Worm (Caenorhabditis elegans) whole organism, young adult: ENCODE measurements around the gene irld-6.
A peak's percentile ranks its signal among the peaks of the same experiment; 100 is the strongest.

Experiments
- B0019.2 ChIP-seq: fragments of 200-800 bp; sonication (Bioruptor generic); conservative IDR thresholded peaks from 2 replicates; pipeline ENCODE4 v1.3.6; 2022; ENCODE audit warnings: missing genetic modification reagents, missing genetic modification characterization, missing compliant biosample characterization
- B0261.1 ChIP-seq: sonication (generic microtip); optimal IDR thresholded peaks from 2 replicates; lab custom pipeline; 2016; ENCODE audit warnings: mild to moderate bottlenecking, missing genetic modification characterization, moderate library complexity, missing compliant biosample characterization
- B0336.3 ChIP-seq: fragments of 200-800 bp; sonication (Bioruptor generic); IDR thresholded peaks from 2 replicates; pipeline ENCODE4 v1.3.6; 2022; ENCODE audit warnings: missing genetic modification characterization, missing compliant biosample characterization
- F33H1.4 ChIP-seq: fragments of 200-800 bp; sonication (Bioruptor generic); IDR thresholded peaks from 2 replicates; pipeline ENCODE4 v1.3.6; 2022; ENCODE audit warnings: missing genetic modification reagents, missing genetic modification characterization, missing compliant biosample characterization
- T26A5.8 ChIP-seq: sonication (generic microtip); optimal IDR thresholded peaks from 2 replicates; lab custom pipeline; 2016; ENCODE audit warnings: missing genetic modification characterization, missing compliant biosample characterization
- Y53F4B.3 ChIP-seq: fragments of 200-800 bp; sonication (Bioruptor generic); IDR thresholded peaks from 2 replicates; pipeline ENCODE4 v1.3.6; 2022; ENCODE audit warnings: missing genetic modification reagents, missing genetic modification characterization, missing compliant biosample characterization
- Y53G8AR.9 ChIP-seq: fragments of 200-800 bp; sonication (Bioruptor generic); conservative IDR thresholded peaks from 2 replicates; pipeline ENCODE4 v1.3.6; 2022; ENCODE audit warnings: missing genetic modification reagents, missing genetic modification characterization, missing compliant biosample characterization
- Y56A3A.18 ChIP-seq: fragments of 200-800 bp; sonication (Bioruptor generic); IDR thresholded peaks from 2 replicates; pipeline ENCODE4 v1.3.6; 2022; ENCODE audit warnings: missing genetic modification reagents, missing genetic modification characterization, missing compliant biosample characterization
- Y67H2A.10 ChIP-seq: fragments of 200-800 bp; sonication (Bioruptor generic); conservative IDR thresholded peaks from 2 replicates; pipeline ENCODE4 v1.3.6; 2022; ENCODE audit warnings: missing genetic modification reagents, missing genetic modification characterization, missing compliant biosample characterization
- Y95B8A.8 ChIP-seq: fragments of 200-800 bp; sonication (Bioruptor generic); IDR thresholded peaks from 2 replicates; pipeline ENCODE4 v1.3.6; 2022; ENCODE audit warnings: missing genetic modification reagents, missing genetic modification characterization, missing compliant biosample characterization
- ZK185.1 ChIP-seq: sonication (generic microtip); optimal IDR thresholded peaks from 2 replicates; lab custom pipeline; 2016; ENCODE audit warnings: mild to moderate bottlenecking, missing genetic modification characterization, missing compliant biosample characterization; ENCODE audit not compliant: poor library complexity, severe bottlenecking
- akir-1 ChIP-seq: fragments of 200-800 bp; sonication (Bioruptor generic); optimal IDR thresholded peaks from 2 replicates; lab custom pipeline; 2018; ENCODE audit warnings: mild to moderate bottlenecking, missing genetic modification characterization, moderate library complexity, missing compliant biosample characterization
- attf-3 ChIP-seq: fragments of 200-800 bp; sonication (Bioruptor generic); conservative IDR thresholded peaks from 2 replicates; pipeline ENCODE4 v1.3.6; 2022; ENCODE audit warnings: missing genetic modification reagents, missing genetic modification characterization, missing compliant biosample characterization
- attf-5 ChIP-seq: fragments of 200-800 bp; sonication (Bioruptor generic); optimal IDR thresholded peaks from 2 replicates; lab custom pipeline; 2018; ENCODE audit warnings: mild to moderate bottlenecking, missing genetic modification characterization, missing compliant biosample characterization
- attf-6 ChIP-seq: fragments of 200-800 bp; sonication (Bioruptor generic); IDR thresholded peaks from 2 replicates; pipeline ENCODE4 v1.3.6; 2022; ENCODE audit warnings: missing genetic modification reagents, missing genetic modification characterization, missing compliant biosample characterization
- bed-2 ChIP-seq: fragments of 200-800 bp; sonication (Bioruptor generic); IDR thresholded peaks from 2 replicates; pipeline ENCODE4 v1.3.6; 2022; ENCODE audit warnings: missing genetic modification reagents, missing genetic modification characterization, missing compliant biosample characterization
- cebp-1 ChIP-seq, 2 experiments: fragments of 200-800 bp in 1 of 2; sonication (Bioruptor generic) in 1 of 2; sonication (generic microtip) in 1 of 2; IDR thresholded peaks in 1 of 2; optimal IDR thresholded peaks in 1 of 2; 2 replicates each; pipeline versions ENCODE4 v1.3.6 to Lab custom; 2017 to 2022; ENCODE audit warnings: missing compliant biosample characterization in 2 of 2, missing genetic modification characterization in 2 of 2, mild to moderate bottlenecking in 1 of 2, missing genetic modification reagents in 1 of 2, moderate library complexity in 1 of 2
- cebp-2 ChIP-seq: fragments of 200-800 bp; sonication (Bioruptor generic); IDR thresholded peaks from 2 replicates; pipeline ENCODE4 v1.3.6; 2022; ENCODE audit warnings: missing genetic modification characterization, missing compliant biosample characterization
- ceh-100 ChIP-seq: fragments of 200-800 bp; sonication (Bioruptor generic); IDR thresholded peaks from 2 replicates; pipeline ENCODE4 v1.3.6; 2022; ENCODE audit warnings: missing genetic modification reagents, missing genetic modification characterization, missing compliant biosample characterization
- ceh-91 ChIP-seq: fragments of 200-800 bp; sonication (Bioruptor generic); IDR thresholded peaks from 2 replicates; pipeline ENCODE4 v1.3.6; 2022; ENCODE audit warnings: missing genetic modification reagents, missing genetic modification characterization, missing compliant biosample characterization
- chd-7 ChIP-seq: sonication (generic microtip); optimal IDR thresholded peaks from 2 replicates; lab custom pipeline; 2016; ENCODE audit warnings: mild to moderate bottlenecking, missing genetic modification characterization, moderate library complexity, missing compliant biosample characterization
- dox-1 ChIP-seq: fragments of 200-800 bp; sonication (Bioruptor generic); IDR thresholded peaks from 2 replicates; pipeline ENCODE4 v1.3.6; 2022; ENCODE audit warnings: missing genetic modification reagents, missing genetic modification characterization, missing compliant biosample characterization
- egrh-3 ChIP-seq: fragments of 200-800 bp; sonication (Bioruptor generic); IDR thresholded peaks from 2 replicates; pipeline ENCODE4 v1.3.6; 2022; ENCODE audit warnings: missing genetic modification reagents, missing genetic modification characterization, missing compliant biosample characterization
- ets-4 ChIP-seq: fragments of 200-800 bp; sonication (Bioruptor generic); optimal IDR thresholded peaks from 2 replicates; lab custom pipeline; 2018; ENCODE audit warnings: mild to moderate bottlenecking, missing genetic modification characterization, missing compliant biosample characterization
- fkh-3 ChIP-seq: sonication (generic microtip); optimal IDR thresholded peaks from 2 replicates; lab custom pipeline; 2016; ENCODE audit warnings: mild to moderate bottlenecking, missing genetic modification characterization, missing compliant biosample characterization
- hmg-20 ChIP-seq: fragments of 200-800 bp; sonication (Bioruptor generic); IDR thresholded peaks from 2 replicates; pipeline ENCODE4 v1.3.6; 2022; ENCODE audit warnings: missing genetic modification reagents, missing genetic modification characterization, missing compliant biosample characterization
- lag-1 ChIP-seq: fragments of 200-800 bp; sonication (Bioruptor generic); IDR thresholded peaks from 2 replicates; pipeline ENCODE4 v1.3.6; 2022; ENCODE audit warnings: missing genetic modification reagents, missing genetic modification characterization, missing compliant biosample characterization
- lsl-1 ChIP-seq: fragments of 200-800 bp; sonication (Bioruptor generic); optimal IDR thresholded peaks from 2 replicates; lab custom pipeline; 2018; ENCODE audit warnings: mild to moderate bottlenecking, missing genetic modification characterization, moderate library complexity, missing compliant biosample characterization
- lsy-27 ChIP-seq: sonication (generic microtip); optimal IDR thresholded peaks from 2 replicates; lab custom pipeline; 2017; ENCODE audit warnings: missing genetic modification characterization, mild to moderate bottlenecking, missing compliant biosample characterization, antibody characterized with exemption, missing genotype, borderline replicate concordance; ENCODE audit not compliant: insufficient read depth
- madf-6 ChIP-seq: fragments of 200-800 bp; sonication (Bioruptor generic); IDR thresholded peaks from 2 replicates; pipeline ENCODE4 v1.3.6; 2022; ENCODE audit warnings: missing genetic modification reagents, missing genetic modification characterization, missing compliant biosample characterization
- mxl-1 ChIP-seq: sonication (generic microtip); optimal IDR thresholded peaks from 2 replicates; lab custom pipeline; 2016; ENCODE audit warnings: missing genetic modification characterization, missing compliant biosample characterization
- nhr-120 ChIP-seq: fragments of 200-800 bp; sonication (Bioruptor generic); IDR thresholded peaks from 2 replicates; pipeline ENCODE4 v1.3.6; 2022; ENCODE audit warnings: missing genetic modification characterization, missing compliant biosample characterization
- pha-4 ChIP-seq: fragments of 150-350 bp; sonication (generic microtip); optimal IDR thresholded peaks from 2 replicates; lab custom pipeline; 2014; ENCODE audit warnings: missing biosample characterization, missing genetic modification reagents, missing genetic modification characterization
- sea-2 ChIP-seq: fragments of 200-800 bp; sonication (Bioruptor generic); IDR thresholded peaks from 2 replicates; pipeline ENCODE4 v1.3.6; 2022; ENCODE audit warnings: missing genetic modification characterization, missing compliant biosample characterization
- snpc-4 ChIP-seq, 5 experiments: fragments of 150-350 bp in 1 of 5; sonication (generic microtip) in 4 of 5; optimal IDR thresholded peaks; 2 replicates each; lab custom pipeline; 2014 to 2018; ENCODE audit warnings: missing genetic modification characterization in 5 of 5, missing biosample characterization in 3 of 5, antibody characterized with exemption in 2 of 5, mild to moderate bottlenecking in 2 of 5, missing compliant biosample characterization in 2 of 5, missing genotype in 2 of 5, moderate library complexity in 2 of 5, missing genetic modification reagents in 1 of 5
- somi-1 ChIP-seq: fragments of 200-800 bp; sonication (Bioruptor generic); optimal IDR thresholded peaks from 2 replicates; lab custom pipeline; 2018; ENCODE audit warnings: mild to moderate bottlenecking, missing genetic modification characterization, missing compliant biosample characterization
- tbp1 ChIP-seq: fragments of 200-800 bp; sonication (Bioruptor generic); optimal IDR thresholded peaks from 2 replicates; lab custom pipeline; 2018; ENCODE audit warnings: mild to moderate bottlenecking, missing genetic modification characterization, missing compliant biosample characterization
- tlf-1 ChIP-seq: fragments of 200-800 bp; sonication (Bioruptor generic); optimal IDR thresholded peaks from 2 replicates; lab custom pipeline; 2018; ENCODE audit warnings: mild to moderate bottlenecking, missing genetic modification characterization, missing compliant biosample characterization
- unc-62 ChIP-seq: fragments of 150-350 bp; optimal IDR thresholded peaks from 2 replicates; lab custom pipeline; 2014; ENCODE audit warnings: missing biosample characterization, missing genetic modification reagents, missing genetic modification characterization
- ztf-18 ChIP-seq: sonication (generic microtip); optimal IDR thresholded peaks from 2 replicates; lab custom pipeline; 2016; ENCODE audit warnings: missing genotype, mild to moderate bottlenecking, missing genetic modification characterization, missing compliant biosample characterization
- ztf-26 ChIP-seq: sonication (generic microtip); optimal IDR thresholded peaks from 2 replicates; lab custom pipeline; 2017; ENCODE audit warnings: missing genetic modification characterization, missing compliant biosample characterization
- ztf-28 ChIP-seq: fragments of 200-800 bp; sonication (Bioruptor generic); IDR thresholded peaks from 2 replicates; pipeline ENCODE4 v1.3.6; 2022; ENCODE audit warnings: missing genetic modification reagents, missing genetic modification characterization, missing compliant biosample characterization

The irld-6 gene

DNA sequence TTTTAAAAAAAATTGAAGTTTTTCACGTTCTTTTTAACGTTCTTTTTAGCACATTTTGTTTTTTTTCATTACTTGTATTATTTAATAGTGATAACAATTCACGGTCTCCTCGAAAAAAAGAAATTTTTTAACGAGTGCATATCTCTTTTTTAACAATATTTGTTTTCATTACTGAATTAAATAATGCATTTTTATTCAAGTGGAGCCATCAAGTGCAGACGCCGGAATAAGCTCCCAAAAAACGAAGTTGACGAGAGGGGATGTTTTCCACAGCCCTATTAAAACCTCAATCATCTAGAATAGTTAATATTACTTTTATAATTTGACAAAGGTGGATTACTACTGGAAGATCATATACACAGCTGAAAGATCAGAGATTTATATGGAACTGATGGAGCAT lies at the start of gene irld-6:
irld-6 (minus strand) TSS at position 101 of the 400 bp plus-strand sequence.
- TF ChIP-seq Y53G8AR.9, result no peak
- TF ChIP-seq fkh-3 (tag; lab: Kevin White, UChicago), result no peak
- no peak for TF ChIP-seq hmg-20 (GFP tag; lab: Robert Waterston, UW)
- no peak for TF ChIP-seq bed-2 (GFP tag; lab: Robert Waterston, UW)
- no peak for TF ChIP-seq sea-2 (GFP tag; lab: Robert Waterston, UW)
- TF ChIP-seq Y53F4B.3 (GFP tag; lab: Robert Waterston, UW), result no peak
- no peak for TF ChIP-seq Y56A3A.18 (GFP tag; lab: Robert Waterston, UW)
- no peak for TF ChIP-seq cebp-1 (GFP tag; IDR thresholded peaks at IDR 0.05; lab: Robert Waterston, UW)
- no peak for TF ChIP-seq cebp-1 (tag; optimal IDR thresholded peaks at IDR 0.05; lab: Kevin White, UChicago)
- no peak for TF ChIP-seq ztf-28 (GFP tag; lab: Robert Waterston, UW)
- no peak for TF ChIP-seq cebp-2 (GFP tag; lab: Robert Waterston, UW)

DNA sequence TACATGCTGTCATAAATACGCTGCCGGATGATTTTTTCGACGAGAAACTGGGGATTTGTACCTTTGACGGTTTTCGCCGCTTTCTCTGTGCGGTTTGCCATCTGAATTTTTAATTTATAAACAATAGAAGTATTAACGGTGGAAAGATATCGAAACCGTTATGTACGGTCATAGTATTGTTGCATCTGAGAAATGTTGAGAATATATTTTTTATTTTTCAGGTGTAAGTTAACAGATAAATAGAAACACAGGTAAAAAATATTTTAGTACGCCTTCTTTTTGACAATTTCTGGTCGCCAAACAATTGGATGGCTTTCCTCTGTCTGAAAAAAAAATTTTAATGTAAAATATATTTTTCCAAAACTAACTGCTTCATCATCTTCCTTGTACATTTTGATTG lies 49.3 kb upstream of the irld-6 start, which contains the start of gene prp-38:
prp-38 (minus strand) TSS at position 101 of the 400 bp plus-strand sequence.
- TF ChIP-seq madf-6 (GFP tag; lab: Robert Waterston, UW) (0 out of 2 replicates have a peak, but pooled peaks have one; percentile 32), somi-1 (GFP tag; lab: Kevin White, UChicago) (no peak), tlf-1 (no peak)

DNA sequence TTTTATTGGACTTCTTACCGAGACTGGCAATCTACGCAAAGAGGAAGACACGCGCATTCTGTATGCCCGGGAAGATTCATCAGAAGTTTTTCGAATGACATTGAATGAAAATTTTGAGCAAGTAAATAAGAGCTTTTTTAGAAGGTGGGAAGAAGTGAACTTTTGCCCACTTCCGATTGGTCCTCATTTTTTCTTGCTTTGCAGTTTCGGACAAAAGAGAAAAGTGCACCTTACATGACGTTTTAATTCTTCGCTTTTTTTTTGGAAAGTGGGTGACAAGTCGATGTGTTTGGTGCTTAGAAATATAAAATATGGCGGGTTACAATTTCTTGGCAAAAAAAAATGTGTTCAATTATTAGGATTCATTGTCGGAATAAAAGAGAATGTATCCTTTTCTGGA lies 47.8 kb upstream of the irld-6 start, which contains the start of gene secs-1:
secs-1 (minus strand) TSS at position 101 of the 400 bp plus-strand sequence.
- TF ChIP-seq ceh-91 (GFP tag; lab: Robert Waterston, UW) (no peak), lsy-27 (tag; lab: Kevin White, UChicago) (no peak), nhr-120 (no peak), T26A5.8 (tag; lab: Kevin White, UChicago) (no peak)
- TF ChIP-seq, all 124 proteins: peak for 0

DNA sequence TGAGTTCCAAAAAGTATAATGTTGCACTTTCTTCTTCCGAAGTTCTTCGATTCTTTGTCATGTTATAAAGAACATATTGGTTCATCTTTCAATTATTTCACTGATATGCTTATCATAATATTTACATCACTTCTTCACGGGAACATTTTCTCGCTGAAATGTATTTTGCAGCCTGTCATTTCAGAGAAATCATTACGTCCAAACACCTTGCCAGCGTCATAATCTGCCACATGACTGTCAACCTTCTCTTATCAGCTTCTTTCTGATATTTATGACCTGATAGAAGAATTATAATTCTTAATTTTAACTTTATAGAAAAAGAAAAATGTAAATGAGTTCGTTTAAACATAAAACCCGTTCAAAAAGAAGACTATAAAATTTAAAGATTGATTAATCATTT lies 45.5 kb upstream of the irld-6 start:
- TF ChIP-seq B0019.2 (no peak), pha-4 (tag; lab: Kevin White, UChicago) (peak; percentile 46), lsl-1 (GFP tag; lab: Kevin White, UChicago) (no peak), ceh-100 (no peak), dox-1 (GFP tag; lab: Robert Waterston, UW) (no peak), unc-62 (GFP tag; lab: Kevin White, UChicago) (peak; percentile 69), nhr-120 (no peak), lag-1 (GFP tag; lab: Robert Waterston, UW) (no peak), chd-7 (tag; lab: Kevin White, UChicago) (peak; percentile 8), Y67H2A.10 (no peak), ztf-18 (no peak), attf-3 (GFP tag; lab: Robert Waterston, UW) (no peak), tlf-1 (no peak), ceh-91 (GFP tag; lab: Robert Waterston, UW) (no peak), B0261.1 (no peak), sea-2 (GFP tag; lab: Robert Waterston, UW) (no peak), egrh-3 (GFP tag; lab: Robert Waterston, UW) (no peak), F33H1.4 (GFP tag; lab: Robert Waterston, UW) (no peak), akir-1 (GFP tag; lab: Kevin White, UChicago) (no peak), B0336.3 (GFP tag; lab: Robert Waterston, UW) (no peak), ztf-26 (no peak), ZK185.1 (tag; lab: Kevin White, UChicago) (no peak), attf-5 (GFP tag; lab: Kevin White, UChicago) (no peak), Y95B8A.8 (GFP tag; lab: Robert Waterston, UW) (no peak), snpc-4 (GFP tag; optimal IDR thresholded peaks at IDR 0.05; lab: Kevin White, UChicago) (no peak), snpc-4 (tag; optimal IDR thresholded peaks at IDR 0.05; lab: Kevin White, UChicago) (peak in 1 of 4 experiments; percentile 16), attf-6 (no peak), mxl-1 (tag; lab: Kevin White, UChicago) (no peak), ets-4 (GFP tag; lab: Kevin White, UChicago) (peak; percentile 24), tbp1 (GFP tag; lab: Kevin White, UChicago) (peak; percentile 40)
